Fruit fly (Drosophila melanogaster) whole organism, wandering third instar larva: ENCODE measurements around the gene CG45263.
A peak's percentile ranks its signal among the peaks of the same experiment; 100 is the strongest.

Experiments used
- CG32264 ChIP-seq: fragments of 200-800 bp; sonication (Bioruptor generic); optimal IDR thresholded peaks from 2 replicates; lab custom pipeline; 2016; ENCODE audit warnings: missing biosample characterization, missing genetic modification characterization
- CG9705 ChIP-seq: fragments of 200-800 bp; sonication (Bioruptor generic); optimal IDR thresholded peaks from 2 replicates; lab custom pipeline; 2018; ENCODE audit warnings: missing biosample characterization, mild to moderate bottlenecking, missing genetic modification characterization
- CrebA ChIP-seq: fragments of 200-800 bp; sonication (Bioruptor generic); optimal IDR thresholded peaks from 2 replicates; lab custom pipeline; 2016; ENCODE audit warnings: missing biosample characterization, mild to moderate bottlenecking, missing genetic modification characterization, borderline replicate concordance
- Dfd ChIP-seq: fragments of >200 bp; optimal IDR thresholded peaks from 2 replicates; lab custom pipeline; 2017; ENCODE audit warnings: missing biosample characterization, missing genetic modification characterization
- Dif ChIP-seq: fragments of 200-275, 200-300 bp; sonication (Bioruptor generic); optimal IDR thresholded peaks from 2 replicates; lab custom pipeline; 2018; ENCODE audit warnings: missing biosample characterization, missing genetic modification characterization; ENCODE audit not compliant: partially characterized antibody
- GATAd ChIP-seq: sonication (Bioruptor generic); optimal IDR thresholded peaks from 2 replicates; lab custom pipeline; 2016; ENCODE audit warnings: missing biosample characterization, missing genetic modification characterization
- HLH106 ChIP-seq: fragments of 200-800 bp; optimal IDR thresholded peaks from 3 replicates; lab custom pipeline; 2019; ENCODE audit warnings: missing biosample characterization, mild to moderate bottlenecking, missing genetic modification characterization, moderate library complexity
- Hnf4 ChIP-seq: fragments of 200-800 bp; sonication (Bioruptor generic); optimal IDR thresholded peaks from 2 replicates; lab custom pipeline; 2016; ENCODE audit warnings: missing biosample characterization, mild to moderate bottlenecking, missing genetic modification characterization
- Hr78 ChIP-seq: fragments of >200 bp; optimal IDR thresholded peaks from 2 replicates; lab custom pipeline; 2017; ENCODE audit warnings: missing biosample characterization, missing genetic modification characterization
- Mio ChIP-seq: sonication (Bioruptor generic); optimal IDR thresholded peaks from 2 replicates; lab custom pipeline; 2016; ENCODE audit warnings: missing biosample characterization, missing genetic modification characterization
- Myc ChIP-seq: fragments of >200 bp; optimal IDR thresholded peaks from 2 replicates; lab custom pipeline; 2017
- N ChIP-seq: fragments of >200 bp; optimal IDR thresholded peaks from 2 replicates; lab custom pipeline; 2018; ENCODE audit warnings: missing biosample characterization, missing external identifiers, missing genetic modification characterization
- OdsH ChIP-seq: fragments of 200-800 bp; sonication (Bioruptor generic); optimal IDR thresholded peaks from 2 replicates; lab custom pipeline; 2016; ENCODE audit warnings: missing biosample characterization, mild to moderate bottlenecking, missing genetic modification characterization
- Rel ChIP-seq, 2 experiments: fragments of 200-800 bp; sonication (Bioruptor generic) in 1 of 2; optimal IDR thresholded peaks; 2 replicates in 1 of 2; 3 replicates in 1 of 2; lab custom pipeline; 2016 to 2019; ENCODE audit warnings: mild to moderate bottlenecking in 2 of 2, missing biosample characterization in 2 of 2, missing genetic modification characterization in 2 of 2, moderate library complexity in 1 of 2
- Sp1 ChIP-seq: fragments of 200-800 bp; sonication (Bioruptor generic); optimal IDR thresholded peaks from 3 replicates; lab custom pipeline; 2019; ENCODE audit warnings: missing biosample characterization, mild to moderate bottlenecking, missing genetic modification characterization, moderate library complexity
- Vsx2 ChIP-seq: fragments of 200-300, 225-300 bp; sonication (Bioruptor generic); optimal IDR thresholded peaks from 2 replicates; lab custom pipeline; 2018; ENCODE audit warnings: missing biosample characterization, missing genetic modification characterization; ENCODE audit not compliant: partially characterized antibody
- br ChIP-seq: fragments of 200-800 bp; sonication (Bioruptor generic); optimal IDR thresholded peaks from 2 replicates; lab custom pipeline; 2016; ENCODE audit warnings: missing biosample characterization, missing genetic modification characterization
- brk ChIP-seq: fragments of 200-800 bp; sonication (Bioruptor generic); optimal IDR thresholded peaks from 2 replicates; lab custom pipeline; 2016; ENCODE audit warnings: missing biosample characterization, mild to moderate bottlenecking, missing genetic modification characterization
- dl ChIP-seq, 2 experiments: fragments of 175-275, 200-275 bp in 1 of 2; fragments of 200-275 bp in 1 of 2; sonication (Bioruptor generic); optimal IDR thresholded peaks; lab custom pipeline; 2018; ENCODE audit warnings: mild to moderate bottlenecking in 2 of 2, missing biosample characterization in 2 of 2, missing genetic modification characterization in 2 of 2, moderate library complexity in 2 of 2; ENCODE audit not compliant: partially characterized antibody in 2 of 2, insufficient read depth in 1 of 2
- ey ChIP-seq: fragments of 200-800 bp; sonication (Bioruptor generic); optimal IDR thresholded peaks from 2 replicates; lab custom pipeline; 2016; ENCODE audit warnings: missing biosample characterization, missing genetic modification characterization
- foxo ChIP-seq, 2 experiments: fragments of 200-800 bp; sonication (Bioruptor generic); optimal IDR thresholded peaks; 2 replicates in 1 of 2; 3 replicates in 1 of 2; lab custom pipeline; 2016 to 2017; ENCODE audit warnings: missing biosample characterization in 2 of 2, missing genetic modification characterization in 2 of 2
- fru ChIP-seq: fragments of 200-800 bp; sonication (Bioruptor generic); optimal IDR thresholded peaks from 3 replicates; lab custom pipeline; 2016; ENCODE audit warnings: missing biosample characterization, mild to moderate bottlenecking, missing genetic modification characterization
- jim ChIP-seq: fragments of 175-275, 200-325 bp; sonication (Bioruptor generic); optimal IDR thresholded peaks from 2 replicates; lab custom pipeline; 2016; ENCODE audit warnings: missing biosample characterization, mild to moderate bottlenecking, missing genetic modification characterization
- rgr ChIP-seq: fragments of 200-800 bp; sonication (Bioruptor generic); optimal IDR thresholded peaks from 3 replicates; lab custom pipeline; 2016; ENCODE audit warnings: missing biosample characterization, mild to moderate bottlenecking, missing genetic modification characterization
- sv ChIP-seq: fragments of 200-800 bp; sonication (Bioruptor generic); optimal IDR thresholded peaks from 3 replicates; lab custom pipeline; 2016; ENCODE audit warnings: missing biosample characterization, missing genetic modification characterization
- tai ChIP-seq: sonication (Bioruptor generic); optimal IDR thresholded peaks from 2 replicates; lab custom pipeline; 2016; ENCODE audit warnings: missing biosample characterization, missing genetic modification characterization
- usp ChIP-seq: fragments of >200 bp; optimal IDR thresholded peaks from 2 replicates; lab custom pipeline; 2017; ENCODE audit warnings: missing biosample characterization, missing genetic modification characterization
- woc ChIP-seq: sonication (Bioruptor generic); optimal IDR thresholded peaks from 2 replicates; lab custom pipeline; 2016; ENCODE audit warnings: missing biosample characterization, mild to moderate bottlenecking, missing genetic modification characterization

CG45263 gene

dm6 chr3R:8324016-8324415 lies 153.4 kb downstream of the CG45263 start, which contains the start of gene CG7443:
Gene CG7443 (plus strand): TSS chr3R:8324316.
- TF ChIP-seq usp (GFP tag; lab: Kevin White, UChicago) (no peak), tai (GFP tag; lab: Kevin White, UChicago) (no peak), foxo (GFP tag; optimal IDR thresholded peaks at IDR 0.05; lab: Kevin White, UChicago) (no peak), CrebA (GFP tag; lab: Kevin White, UChicago) (no peak), Mio (GFP tag; lab: Kevin White, UChicago) (no peak), br (GFP tag; lab: Kevin White, UChicago) (no peak), Dfd (GFP tag; lab: Kevin White, UChicago) (no peak), Sp1 (GFP tag; lab: Kevin White, UChicago) (no peak), ey (no peak), Rel (GFP tag; optimal IDR thresholded peaks at IDR 0.05; lab: Kevin White, UChicago) (no peak), Rel (tag; optimal IDR thresholded peaks at IDR 0.05; lab: Kevin White, UChicago) (no peak), CG32264 (GFP tag; lab: Kevin White, UChicago) (no peak), dl (GFP tag; optimal IDR thresholded peaks at IDR 0.05; lab: Kevin White, UChicago; ENCODE audit: insufficient read depth in 1 of 2, partially characterized antibody in 2 of 2) (no peak), Hr78 (GFP tag; lab: Kevin White, UChicago) (no peak), HLH106 (no peak), N (GFP tag; lab: Kevin White, UChicago) (no peak), OdsH (GFP tag; lab: Kevin White, UChicago) (no peak), GATAd (GFP tag; lab: Kevin White, UChicago) (no peak), woc (no peak), fru (GFP tag; lab: Kevin White, UChicago) (no peak)
- TF ChIP-seq, all 38 proteins: peak for 0

- TF ChIP-seq Dif (GFP tag; lab: Kevin White, UChicago), result no peak
- no peak for TF ChIP-seq Dfd (GFP tag; lab: Kevin White, UChicago)
- no peak for TF ChIP-seq brk (GFP tag; lab: Kevin White, UChicago)
- TF ChIP-seq ey, result no peak
- TF ChIP-seq Mio (GFP tag; lab: Kevin White, UChicago), result no peak
- no peak for TF ChIP-seq GATAd (GFP tag; lab: Kevin White, UChicago)
- TF ChIP-seq N (GFP tag; lab: Kevin White, UChicago), result no peak
- TF ChIP-seq Hnf4 (GFP tag; lab: Kevin White, UChicago), result no peak
- no peak for TF ChIP-seq woc
- TF ChIP-seq sv (GFP tag; lab: Kevin White, UChicago), result no peak
- TF ChIP-seq Myc (lab: Kevin White, UChicago), result no peak
- TF ChIP-seq foxo (GFP tag; optimal IDR thresholded peaks at IDR 0.05; lab: Kevin White, UChicago), result no peak
- no peak for TF ChIP-seq Vsx2 (GFP tag; lab: Kevin White, UChicago)
- TF ChIP-seq HLH106, result no peak
- no peak for TF ChIP-seq tai (GFP tag; lab: Kevin White, UChicago)
- no peak for TF ChIP-seq Sp1 (GFP tag; lab: Kevin White, UChicago)
- no peak for TF ChIP-seq rgr (GFP tag; lab: Kevin White, UChicago)
These were observed 156.0 kb downstream of the CG45263 start, which contains the start of gene Or85a for dm6 chr3R:8321447-8321846. Gene Or85a (plus strand): TSS chr3R:8321747.

dm6 chr3R:8317709-8318335 lies 159.6 kb downstream of the CG45263 start:
- TF ChIP-seq jim (GFP tag; lab: Kevin White, UChicago) (no peak), foxo (GFP tag; optimal IDR thresholded peaks at IDR 0.05; lab: Kevin White, UChicago) (peak in 1 of 2 experiments; percentile 5), Rel (GFP tag; optimal IDR thresholded peaks at IDR 0.05; lab: Kevin White, UChicago) (no peak), Rel (tag; optimal IDR thresholded peaks at IDR 0.05; lab: Kevin White, UChicago) (peak; percentile 57), CG9705 (GFP tag; lab: Kevin White, UChicago) (no peak), tai (GFP tag; lab: Kevin White, UChicago) (no peak), CrebA (GFP tag; lab: Kevin White, UChicago) (no peak)
- TF ChIP-seq, all 38 proteins: peak for 2

dm6 chr3R:8317215-8317614 lies 160.2 kb downstream of the CG45263 start, which contains the start of gene Ctr1B:
Gene Ctr1B (plus strand): TSS chr3R:8317612.
- no peak for TF ChIP-seq HLH106
- TF ChIP-seq Dif (GFP tag; lab: Kevin White, UChicago), result peak; percentile 13
- peak in 1 of 2 experiments; percentile 9 for TF ChIP-seq dl (GFP tag; optimal IDR thresholded peaks at IDR 0.05; lab: Kevin White, UChicago; ENCODE audit: insufficient read depth in 1 of 2, partially characterized antibody in 2 of 2)
- no peak for TF ChIP-seq Hr78 (GFP tag; lab: Kevin White, UChicago)
- TF ChIP-seq Vsx2 (GFP tag; lab: Kevin White, UChicago), result peak; percentile 47
- TF ChIP-seq, all 38 proteins: peak for 3
